Worm (Caenorhabditis elegans): Measurements from ENCODE around the gene Y24F12A.1.

DNA sequence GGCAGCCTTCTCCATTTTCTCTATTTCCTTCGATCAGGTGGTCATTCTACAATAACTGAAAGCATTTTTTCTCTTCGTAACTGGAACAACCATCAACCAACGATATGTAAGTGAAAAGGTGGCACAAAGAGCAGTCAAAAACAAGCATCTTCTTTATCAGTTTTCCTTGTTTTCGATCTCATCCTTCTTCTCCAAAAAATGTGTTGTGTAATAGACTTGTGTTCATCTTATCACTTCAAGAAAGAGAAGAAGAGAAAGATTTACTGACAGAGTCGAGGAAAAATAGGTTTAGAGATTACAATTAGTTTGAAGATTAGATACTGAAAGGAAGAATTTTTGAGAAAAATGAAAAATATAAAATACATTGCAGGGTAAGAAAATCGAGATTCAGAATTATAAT lies 40.3 kb downstream of the Y24F12A.1 start:
- TF ChIP-seq him-1 (tag; optimal IDR thresholded peaks at IDR 0.05) (no peak), dao-5 (tag; optimal IDR thresholded peaks at IDR 0.05) (no peak), W03F9.2 (tag; optimal IDR thresholded peaks at IDR 0.05) (no peak)

Measured in whole organism, L4/young adult.